Worm (Caenorhabditis elegans) whole organism, early embryonic: ENCODE results near the gene dsl-2.

ENCODE experiments used
- B0310.2 ChIP-seq: sonication (generic microtip); optimal IDR thresholded peaks from 2 replicates; lab custom pipeline; 2016; ENCODE audit warnings: mild to moderate bottlenecking, missing genetic modification characterization, missing compliant biosample characterization
- aly-1 ChIP-seq: sonication (generic microtip); optimal IDR thresholded peaks from 2 replicates; lab custom pipeline; 2016; ENCODE audit warnings: missing genetic modification characterization, missing compliant biosample characterization
- ama-1 ChIP-seq: fragments of 150-350 bp; optimal IDR thresholded peaks from 2 replicates; lab custom pipeline; 2014
- ceh-13 ChIP-seq: fragments of 200-800 bp; sonication (Bioruptor generic); optimal IDR thresholded peaks from 2 replicates; lab custom pipeline; 2018; ENCODE audit warnings: mild to moderate bottlenecking, missing genetic modification characterization, missing compliant biosample characterization
- ceh-36 ChIP-seq: sonication (generic microtip); optimal IDR thresholded peaks from 2 replicates; lab custom pipeline; 2016; ENCODE audit warnings: missing genetic modification characterization, inconsistent platforms, missing compliant biosample characterization
- ets-7 ChIP-seq: sonication (generic microtip); optimal IDR thresholded peaks from 2 replicates; lab custom pipeline; 2016; ENCODE audit warnings: missing genotype, missing genetic modification characterization, missing compliant biosample characterization
- flt-1 ChIP-seq: fragments of 200-800 bp; sonication (Bioruptor generic); IDR thresholded peaks from 2 replicates; pipeline ENCODE4 v1.3.6; 2022; ENCODE audit warnings: missing genetic modification characterization, missing compliant biosample characterization
- hmbx-1 ChIP-seq: sonication (generic microtip); optimal IDR thresholded peaks from 2 replicates; lab custom pipeline; 2016; ENCODE audit warnings: mild to moderate bottlenecking, missing genetic modification characterization, missing compliant biosample characterization
- hmg-4 ChIP-seq: fragments of 200-800 bp; sonication (Bioruptor generic); optimal IDR thresholded peaks from 2 replicates; lab custom pipeline; 2018; ENCODE audit warnings: mild to moderate bottlenecking, missing genetic modification characterization, missing compliant biosample characterization
- pes-1 ChIP-seq: fragments of 200-800 bp; sonication (Bioruptor generic); IDR thresholded peaks from 2 replicates; pipeline ENCODE4 v1.3.6; 2022; ENCODE audit warnings: missing genetic modification reagents, missing genetic modification characterization, missing compliant biosample characterization
- tbx-37 ChIP-seq: fragments of 200-800 bp; sonication (Bioruptor generic); conservative IDR thresholded peaks from 2 replicates; pipeline ENCODE4 v1.3.6; 2022; ENCODE audit warnings: missing genetic modification reagents, missing genetic modification characterization, missing compliant biosample characterization
- tra-4 ChIP-seq: sonication (generic microtip); optimal IDR thresholded peaks from 2 replicates; lab custom pipeline; 2017; ENCODE audit warnings: missing genetic modification characterization, missing compliant biosample characterization

DNA sequence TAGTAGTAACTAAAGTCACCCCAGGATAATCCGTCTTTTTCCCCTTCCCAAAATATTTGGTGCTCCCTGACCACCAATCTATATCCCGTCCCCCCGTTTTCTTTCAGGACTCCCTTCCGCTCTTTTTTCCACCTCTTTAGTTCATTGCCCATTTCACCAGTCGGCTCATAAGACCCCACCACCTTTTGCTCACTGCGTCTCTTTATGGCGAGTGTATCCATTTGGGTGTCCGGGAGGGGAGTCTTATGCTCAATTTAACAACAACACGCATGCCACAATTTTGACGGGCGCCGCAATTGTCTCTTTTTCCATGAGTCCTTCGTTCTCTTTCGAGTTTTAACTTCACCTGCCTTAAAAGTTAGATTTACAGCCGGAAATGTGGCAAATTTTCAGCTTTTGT is 8.4 kb upstream of the dsl-2 start:
- TF ChIP-seq hmbx-1 (tag; lab: Kevin White, UChicago) (no peak), flt-1 (GFP tag; lab: Robert Waterston, UW) (no peak), ama-1 (lab: Kevin White, UChicago) (no peak), tra-4 (tag; lab: Kevin White, UChicago) (no peak), tbx-37 (GFP tag; lab: Robert Waterston, UW) (no peak), pes-1 (GFP tag; lab: Robert Waterston, UW) (no peak), ceh-13 (no peak), ceh-36 (tag; lab: Kevin White, UChicago) (no peak), aly-1 (tag; lab: Kevin White, UChicago) (no peak), hmg-4 (GFP tag; lab: Kevin White, UChicago) (no peak), ets-7 (tag; lab: Kevin White, UChicago) (no peak), B0310.2 (tag; lab: Kevin White, UChicago) (no peak)
